Fruit fly (Drosophila melanogaster) whole organism, adult: Measurements from ENCODE around the gene Hsp60A.

Experiments
- CG11617 ChIP-seq: fragments of 200-800 bp; sonication (Bioruptor generic); optimal IDR thresholded peaks from 2 replicates; lab custom pipeline; 2017; ENCODE audit warnings: mild to moderate bottlenecking, missing biosample characterization, missing genetic modification reagents, missing genetic modification characterization
- CG12768 ChIP-seq: fragments of 200-800 bp; sonication (Bioruptor generic); optimal IDR thresholded peaks from 2 replicates; lab custom pipeline; 2017; ENCODE audit warnings: missing biosample characterization, missing genetic modification characterization, mild to moderate bottlenecking, moderate library complexity, missing genetic modification reagents
- CG14711 ChIP-seq: fragments of 200-800 bp; sonication (Bioruptor generic); optimal IDR thresholded peaks from 2 replicates; lab custom pipeline; 2018; ENCODE audit warnings: missing biosample characterization, mild to moderate bottlenecking, missing genetic modification characterization, moderate library complexity
- CG1620 ChIP-seq: fragments of 200-800 bp; sonication (Bioruptor generic); optimal IDR thresholded peaks from 2 replicates; lab custom pipeline; 2016; ENCODE audit warnings: missing biosample characterization, missing genetic modification characterization
- CG33017 ChIP-seq: fragments of 200-800 bp; sonication (Bioruptor generic); optimal IDR thresholded peaks from 2 replicates; lab custom pipeline; 2018; ENCODE audit warnings: missing biosample characterization, mild to moderate bottlenecking, missing genetic modification characterization, moderate library complexity
- CG5204 ChIP-seq: fragments of 200-800 bp; sonication (Bioruptor generic); optimal IDR thresholded peaks from 2 replicates; lab custom pipeline; 2016; ENCODE audit warnings: missing biosample characterization, missing genetic modification characterization
- CG7101 ChIP-seq: fragments of 200-800 bp; sonication (Bioruptor generic); optimal IDR thresholded peaks from 2 replicates; lab custom pipeline; 2018; ENCODE audit warnings: missing biosample characterization, mild to moderate bottlenecking, missing genetic modification characterization, moderate library complexity
- Clk ChIP-seq: fragments of 200-800 bp; sonication (Bioruptor generic); optimal IDR thresholded peaks from 2 replicates; lab custom pipeline; 2017; ENCODE audit warnings: missing biosample characterization, missing genetic modification characterization
- Crg-1 ChIP-seq: fragments of 200-800 bp; sonication (Bioruptor generic); optimal IDR thresholded peaks from 2 replicates; lab custom pipeline; 2016; ENCODE audit warnings: missing biosample characterization, missing genetic modification characterization
- Mnt ChIP-seq: fragments of 200-800 bp; sonication (Bioruptor generic); optimal IDR thresholded peaks from 2 replicates; lab custom pipeline; 2016; ENCODE audit warnings: missing biosample characterization, mild to moderate bottlenecking, missing genetic modification characterization
- bab1 ChIP-seq: fragments of 200-800 bp; sonication (Bioruptor generic); optimal IDR thresholded peaks from 3 replicates; lab custom pipeline; 2019; ENCODE audit warnings: missing biosample characterization, mild to moderate bottlenecking, missing genetic modification characterization, moderate library complexity
- cic ChIP-seq: fragments of 200-800 bp; sonication (Bioruptor generic); optimal IDR thresholded peaks from 2 replicates; lab custom pipeline; 2017; ENCODE audit warnings: missing biosample characterization, mild to moderate bottlenecking, missing genetic modification characterization, moderate library complexity
- kay ChIP-seq: fragments of 200-800 bp; sonication (Bioruptor generic); peaks from one replicate; lab custom pipeline; 2016; ENCODE audit warnings: missing biosample characterization, missing genetic modification characterization, borderline replicate concordance
- ovo ChIP-seq: fragments of 200-800 bp; sonication (Bioruptor generic); optimal IDR thresholded peaks from 2 replicates; lab custom pipeline; 2016; ENCODE audit warnings: missing biosample characterization, missing genetic modification characterization
- tj ChIP-seq: fragments of 200-800 bp; sonication (Bioruptor generic); optimal IDR thresholded peaks from 3 replicates; lab custom pipeline; 2017; ENCODE audit warnings: missing biosample characterization, mild to moderate bottlenecking, missing genetic modification characterization, moderate library complexity
- toe ChIP-seq: fragments of 200-800 bp; sonication (Bioruptor generic); optimal IDR thresholded peaks from 2 replicates; lab custom pipeline; 2016; ENCODE audit warnings: missing biosample characterization, missing genetic modification characterization

Hsp60A gene

DNA sequence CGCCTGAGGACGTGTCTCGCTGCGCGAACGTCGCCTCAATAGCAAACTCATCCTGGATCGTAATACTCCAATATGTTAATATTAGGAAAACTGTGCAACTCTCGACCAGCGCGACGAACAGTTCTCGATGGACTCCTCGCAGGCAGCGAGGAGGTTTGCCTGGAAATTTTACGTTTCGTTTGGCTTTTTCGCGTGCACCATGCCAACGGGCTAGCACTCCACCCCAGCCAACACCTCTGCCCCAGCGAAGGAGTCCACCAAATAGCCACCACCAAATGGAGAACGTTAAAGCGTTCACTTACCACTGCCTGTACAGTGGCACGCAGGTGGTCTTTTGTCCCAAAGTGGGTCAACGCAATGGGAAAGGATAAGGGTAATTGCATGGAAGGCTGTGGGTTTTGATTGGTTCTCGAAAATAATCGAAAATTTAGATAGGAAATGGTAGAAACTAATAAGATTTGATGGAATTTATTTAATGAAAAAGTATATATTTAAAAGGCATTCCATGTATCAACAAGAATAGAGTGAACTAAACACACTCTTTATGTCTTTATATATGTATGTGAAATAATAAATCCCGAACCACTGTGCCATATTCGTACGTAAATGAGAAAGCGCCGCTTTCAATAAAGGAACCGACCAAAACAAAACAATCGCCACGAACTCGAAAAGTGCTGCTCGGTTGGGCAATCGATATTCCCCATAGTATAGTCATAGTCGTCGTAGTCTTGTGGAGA lies 51.6 kb downstream of the Hsp60A start, which contains the start of gene CG32668:
Gene CG32668 (minus strand): TSS at position 51 of the 737 bp plus-strand sequence.
- TF ChIP-seq Clk = no peak
- no peak for TF ChIP-seq CG33017 (tag; lab: Kevin White, UChicago)
- no peak for TF ChIP-seq bab1 (GFP tag; lab: Kevin White, UChicago)
- TF ChIP-seq kay (GFP tag; lab: Kevin White, UChicago) = no peak
- TF ChIP-seq ovo (GFP tag; lab: Kevin White, UChicago) = no peak
- TF ChIP-seq Mnt (GFP tag; lab: Kevin White, UChicago) = no peak
- no peak for TF ChIP-seq CG1620
- no peak for TF ChIP-seq cic (GFP tag; lab: Kevin White, UChicago)
- TF ChIP-seq toe (GFP tag; lab: Kevin White, UChicago) = no peak
- TF ChIP-seq CG12768 (GFP tag; lab: Kevin White, UChicago) = no peak
- TF ChIP-seq tj (GFP tag; lab: Kevin White, UChicago) = no peak
- TF ChIP-seq Crg-1 = no peak
- no peak for TF ChIP-seq CG7101 (tag; lab: Kevin White, UChicago)
- no peak for TF ChIP-seq CG14711 (tag; lab: Kevin White, UChicago)
- TF ChIP-seq CG11617 (GFP tag; lab: Kevin White, UChicago) = no peak
- no peak for TF ChIP-seq CG5204
